Fruit fly (Drosophila melanogaster) whole organism, adult: Measurements from ENCODE around the gene Sptr.

Experiments
- CG11617 ChIP-seq: fragments of 200-800 bp; sonication (Bioruptor generic); optimal IDR thresholded peaks from 2 replicates; lab custom pipeline; 2017; ENCODE audit warnings: mild to moderate bottlenecking, missing biosample characterization, missing genetic modification reagents, missing genetic modification characterization
- CG12768 ChIP-seq: fragments of 200-800 bp; sonication (Bioruptor generic); optimal IDR thresholded peaks from 2 replicates; lab custom pipeline; 2017; ENCODE audit warnings: missing biosample characterization, missing genetic modification characterization, mild to moderate bottlenecking, moderate library complexity, missing genetic modification reagents
- CG14711 ChIP-seq: fragments of 200-800 bp; sonication (Bioruptor generic); optimal IDR thresholded peaks from 2 replicates; lab custom pipeline; 2018; ENCODE audit warnings: missing biosample characterization, mild to moderate bottlenecking, missing genetic modification characterization, moderate library complexity
- CG1620 ChIP-seq: fragments of 200-800 bp; sonication (Bioruptor generic); optimal IDR thresholded peaks from 2 replicates; lab custom pipeline; 2016; ENCODE audit warnings: missing biosample characterization, missing genetic modification characterization
- CG33017 ChIP-seq: fragments of 200-800 bp; sonication (Bioruptor generic); optimal IDR thresholded peaks from 2 replicates; lab custom pipeline; 2018; ENCODE audit warnings: missing biosample characterization, mild to moderate bottlenecking, missing genetic modification characterization, moderate library complexity
- CG5204 ChIP-seq: fragments of 200-800 bp; sonication (Bioruptor generic); optimal IDR thresholded peaks from 2 replicates; lab custom pipeline; 2016; ENCODE audit warnings: missing biosample characterization, missing genetic modification characterization
- CG7045 ChIP-seq: fragments of 200-800 bp; sonication (Bioruptor generic); optimal IDR thresholded peaks from 2 replicates; lab custom pipeline; 2017; ENCODE audit warnings: missing biosample characterization, mild to moderate bottlenecking, missing genetic modification characterization
- CG7101 ChIP-seq: fragments of 200-800 bp; sonication (Bioruptor generic); optimal IDR thresholded peaks from 2 replicates; lab custom pipeline; 2018; ENCODE audit warnings: missing biosample characterization, mild to moderate bottlenecking, missing genetic modification characterization, moderate library complexity
- Clk ChIP-seq: fragments of 200-800 bp; sonication (Bioruptor generic); optimal IDR thresholded peaks from 2 replicates; lab custom pipeline; 2017; ENCODE audit warnings: missing biosample characterization, missing genetic modification characterization
- Crg-1 ChIP-seq: fragments of 200-800 bp; sonication (Bioruptor generic); optimal IDR thresholded peaks from 2 replicates; lab custom pipeline; 2016; ENCODE audit warnings: missing biosample characterization, missing genetic modification characterization
- Hr96 ChIP-seq: fragments of 200-800 bp; sonication (Bioruptor generic); optimal IDR thresholded peaks from 2 replicates; lab custom pipeline; 2016; ENCODE audit warnings: missing biosample characterization, missing genetic modification characterization
- Mnt ChIP-seq: fragments of 200-800 bp; sonication (Bioruptor generic); optimal IDR thresholded peaks from 2 replicates; lab custom pipeline; 2016; ENCODE audit warnings: missing biosample characterization, mild to moderate bottlenecking, missing genetic modification characterization
- bab1 ChIP-seq: fragments of 200-800 bp; sonication (Bioruptor generic); optimal IDR thresholded peaks from 3 replicates; lab custom pipeline; 2019; ENCODE audit warnings: missing biosample characterization, mild to moderate bottlenecking, missing genetic modification characterization, moderate library complexity
- cic ChIP-seq: fragments of 200-800 bp; sonication (Bioruptor generic); optimal IDR thresholded peaks from 2 replicates; lab custom pipeline; 2017; ENCODE audit warnings: missing biosample characterization, mild to moderate bottlenecking, missing genetic modification characterization, moderate library complexity
- cnc ChIP-seq, 2 experiments: fragments of >200 bp; optimal IDR thresholded peaks; 2 replicates each; lab custom pipeline; 2017
- kay ChIP-seq: fragments of 200-800 bp; sonication (Bioruptor generic); peaks from one replicate; lab custom pipeline; 2016; ENCODE audit warnings: missing biosample characterization, missing genetic modification characterization, borderline replicate concordance
- ovo ChIP-seq: fragments of 200-800 bp; sonication (Bioruptor generic); optimal IDR thresholded peaks from 2 replicates; lab custom pipeline; 2016; ENCODE audit warnings: missing biosample characterization, missing genetic modification characterization
- pad ChIP-seq: fragments of 200-800 bp; sonication (Bioruptor generic); optimal IDR thresholded peaks from 3 replicates; lab custom pipeline; 2017; ENCODE audit warnings: missing biosample characterization, missing genetic modification characterization, mild to moderate bottlenecking, moderate library complexity, missing genetic modification reagents
- tj ChIP-seq: fragments of 200-800 bp; sonication (Bioruptor generic); optimal IDR thresholded peaks from 3 replicates; lab custom pipeline; 2017; ENCODE audit warnings: missing biosample characterization, mild to moderate bottlenecking, missing genetic modification characterization, moderate library complexity
- toe ChIP-seq: fragments of 200-800 bp; sonication (Bioruptor generic); optimal IDR thresholded peaks from 2 replicates; lab custom pipeline; 2016; ENCODE audit warnings: missing biosample characterization, missing genetic modification characterization

Sptr gene

dm6 chrX:8450214-8450904, 13.9 kb downstream of the Sptr start:
- TF ChIP-seq CG12768 (GFP tag; lab: Kevin White, UChicago): no peak
- no peak for TF ChIP-seq kay
- TF ChIP-seq CG14711: no peak
- TF ChIP-seq ovo (GFP tag; lab: Kevin White, UChicago): no peak
- TF ChIP-seq Hr96 (GFP tag; lab: Kevin White, UChicago): no peak
- no peak for TF ChIP-seq bab1 (GFP tag; lab: Kevin White, UChicago)
- no peak for TF ChIP-seq tj
- no peak for TF ChIP-seq cnc (optimal IDR thresholded peaks at IDR 0.05; lab: Kevin White, UChicago)
- TF ChIP-seq cic (GFP tag; lab: Kevin White, UChicago): no peak
- TF ChIP-seq CG7045 (GFP tag; lab: Kevin White, UChicago): no peak
- no peak for TF ChIP-seq CG11617
- TF ChIP-seq CG5204 (GFP tag; lab: Kevin White, UChicago): no peak
- TF ChIP-seq Crg-1: no peak
- TF ChIP-seq CG33017 (tag; lab: Kevin White, UChicago): no peak
- no peak for TF ChIP-seq CG1620

- TF ChIP-seq Mnt (GFP tag; lab: Kevin White, UChicago) (no peak), ovo (GFP tag; lab: Kevin White, UChicago) (no peak), bab1 (GFP tag; lab: Kevin White, UChicago) (no peak), CG12768 (GFP tag; lab: Kevin White, UChicago) (no peak), pad (GFP tag; lab: Kevin White, UChicago) (no peak), CG11617 (no peak), tj (no peak), cnc (optimal IDR thresholded peaks at IDR 0.05; lab: Kevin White, UChicago) (no peak), Crg-1 (no peak), kay (no peak), toe (GFP tag; lab: Kevin White, UChicago) (no peak), CG7101 (tag; lab: Kevin White, UChicago) (no peak), CG33017 (tag; lab: Kevin White, UChicago) (no peak)
Observed at dm6 chrX:8448171-8448570, 16.1 kb downstream of the Sptr start.

dm6 chrX:8447166-8447565, 17.1 kb downstream of the Sptr start:
- no peak for TF ChIP-seq toe (GFP tag; lab: Kevin White, UChicago)
- TF ChIP-seq cic (GFP tag; lab: Kevin White, UChicago): no peak
- TF ChIP-seq CG12768 (GFP tag; lab: Kevin White, UChicago): no peak
- no peak for TF ChIP-seq ovo (GFP tag; lab: Kevin White, UChicago)
- TF ChIP-seq CG7101 (tag; lab: Kevin White, UChicago): no peak
- TF ChIP-seq Crg-1: no peak
- TF ChIP-seq cnc (optimal IDR thresholded peaks at IDR 0.05; lab: Kevin White, UChicago): no peak
- no peak for TF ChIP-seq kay
- no peak for TF ChIP-seq CG11617
- TF ChIP-seq tj: no peak
- TF ChIP-seq CG1620: no peak
- TF ChIP-seq pad (GFP tag; lab: Kevin White, UChicago): no peak
- TF ChIP-seq CG7045 (GFP tag; lab: Kevin White, UChicago): no peak
- TF ChIP-seq CG5204 (GFP tag; lab: Kevin White, UChicago): no peak
- no peak for TF ChIP-seq Hr96 (GFP tag; lab: Kevin White, UChicago)
- no peak for TF ChIP-seq CG14711
- no peak for TF ChIP-seq bab1 (GFP tag; lab: Kevin White, UChicago)
- no peak for TF ChIP-seq Mnt (GFP tag; lab: Kevin White, UChicago)

dm6 chrX:8444883-8445572, 19.2 kb downstream of the Sptr start:
- TF ChIP-seq CG33017 (tag; lab: Kevin White, UChicago) (no peak), CG12768 (GFP tag; lab: Kevin White, UChicago) (no peak), Mnt (GFP tag; lab: Kevin White, UChicago) (no peak), CG5204 (GFP tag; lab: Kevin White, UChicago) (no peak)

dm6 chrX:8444279-8444678, 20.0 kb downstream of the Sptr start:
- TF ChIP-seq CG5204 (GFP tag; lab: Kevin White, UChicago) (no peak), CG11617 (no peak), ovo (GFP tag; lab: Kevin White, UChicago) (no peak), bab1 (GFP tag; lab: Kevin White, UChicago) (no peak), CG12768 (GFP tag; lab: Kevin White, UChicago) (no peak), Hr96 (GFP tag; lab: Kevin White, UChicago) (no peak), pad (GFP tag; lab: Kevin White, UChicago) (no peak), tj (no peak), CG1620 (no peak), CG14711 (no peak), Clk (GFP tag; lab: Kevin White, UChicago) (no peak), Crg-1 (no peak), CG7045 (GFP tag; lab: Kevin White, UChicago) (no peak), kay (no peak), cnc (optimal IDR thresholded peaks at IDR 0.05; lab: Kevin White, UChicago) (no peak), toe (GFP tag; lab: Kevin White, UChicago) (no peak)

dm6 chrX:8442912-8443311, 21.3 kb downstream of the Sptr start:
- TF ChIP-seq bab1 (GFP tag; lab: Kevin White, UChicago) (peak; percentile 29), kay (peak; percentile 30), CG7045 (GFP tag; lab: Kevin White, UChicago) (no peak), cic (GFP tag; lab: Kevin White, UChicago) (no peak)
